Worm (Caenorhabditis elegans) whole organism, midembryonic: ENCODE measurements around the gene B0361.4.

Experiments
- T22C8.4 ChIP-seq: fragments of 200-800 bp; sonication (Bioruptor generic); IDR thresholded peaks from 2 replicates; pipeline ENCODE4 v1.3.6; 2022; ENCODE audit warnings: missing genetic modification characterization, missing compliant biosample characterization
- cog-1 ChIP-seq: sonication (generic microtip); optimal IDR thresholded peaks from 2 replicates; lab custom pipeline; 2016; ENCODE audit warnings: missing genetic modification characterization, missing compliant biosample characterization
- flt-1 ChIP-seq: fragments of 200-800 bp; sonication (Bioruptor generic); IDR thresholded peaks from 2 replicates; pipeline ENCODE4 v1.3.6; 2022; ENCODE audit warnings: missing genetic modification characterization, missing compliant biosample characterization
- klf-2 ChIP-seq: fragments of 200-800 bp; sonication (Bioruptor generic); conservative IDR thresholded peaks from 2 replicates; pipeline ENCODE4 v1.3.6; 2022; ENCODE audit warnings: missing genetic modification reagents, missing genetic modification characterization, missing compliant biosample characterization
- ref-1 ChIP-seq: fragments of 200-800 bp; sonication (Bioruptor generic); conservative IDR thresholded peaks from 2 replicates; pipeline ENCODE4 v1.3.6; 2022; ENCODE audit warnings: missing genetic modification reagents, missing genetic modification characterization, missing compliant biosample characterization
- tab-1 ChIP-seq: fragments of 200-800 bp; sonication (Bioruptor generic); IDR thresholded peaks from 2 replicates; pipeline ENCODE4 v1.3.6; 2022; ENCODE audit warnings: missing genetic modification characterization, missing compliant biosample characterization
- ztf-23 ChIP-seq: fragments of 200-800 bp; sonication (Bioruptor generic); IDR thresholded peaks from 2 replicates; pipeline ENCODE4 v1.3.6; 2022; ENCODE audit warnings: missing genetic modification reagents, missing genetic modification characterization, missing compliant biosample characterization
- ztf-29 ChIP-seq: fragments of 200-800 bp; sonication (Bioruptor generic); IDR thresholded peaks from 2 replicates; pipeline ENCODE4 v1.3.6; 2022; ENCODE audit warnings: missing genetic modification reagents, missing genetic modification characterization, missing compliant biosample characterization

DNA sequence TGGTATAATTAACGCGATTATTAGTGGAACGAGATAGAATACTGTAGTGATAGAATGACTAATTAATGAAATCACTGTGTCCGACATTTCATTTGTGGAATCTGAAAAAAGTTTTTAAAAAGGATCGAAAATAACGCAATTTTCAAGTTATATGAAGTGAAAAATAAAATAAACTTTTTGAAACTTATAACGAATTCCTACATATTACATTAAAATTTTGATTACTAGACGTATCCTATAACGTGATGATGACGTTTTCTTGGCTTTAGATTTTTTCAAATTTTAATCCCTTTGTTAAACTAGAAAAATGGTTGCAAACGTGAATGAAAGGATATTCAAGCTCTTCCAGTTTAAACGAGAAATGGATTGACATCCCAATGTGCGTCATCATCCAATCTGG is 31.7 kb downstream of the B0361.4 start, which contains the start of gene algn-11:
- TF ChIP-seq flt-1 (GFP tag; lab: Robert Waterston, UW) (no peak), ref-1 (GFP tag; lab: Robert Waterston, UW) (no peak), cog-1 (tag; lab: Kevin White, UChicago) (no peak), klf-2 (no peak), tab-1 (GFP tag; lab: Robert Waterston, UW) (no peak), ztf-29 (no peak), ztf-23 (GFP tag; lab: Robert Waterston, UW) (no peak), T22C8.4 (GFP tag; lab: Robert Waterston, UW) (no peak)
